Worm (Caenorhabditis elegans): Measurements from ENCODE around the gene ztf-9.

ce11 chrV:9711174-9711573, 19.2 kb upstream of the ztf-9 start:
- TF ChIP-seq daf-12 (tag; optimal IDR thresholded peaks at IDR 0.05) (no peak), fkh-10 (GFP tag; optimal IDR thresholded peaks at IDR 0.05) (no peak), ama-1 (optimal IDR thresholded peaks at IDR 0.05) (no peak), zag-1 (tag; optimal IDR thresholded peaks at IDR 0.05) (no peak)

Measured in whole organism, L4 larva.